Worm (Caenorhabditis elegans): Measurements from ENCODE around the gene clec-265.

The clec-265 gene

ce11 chrX:3024637-3025113 lies 6.9 kb upstream of the clec-265 start, which contains the start of gene aqp-7:
aqp-7 (plus strand) TSS chrX:3025063.
- no peak for TF ChIP-seq let-607 (tag; optimal IDR thresholded peaks at IDR 0.05)
- TF ChIP-seq ccch-3 (GFP tag; optimal IDR thresholded peaks at IDR 0.05) = no peak
- TF ChIP-seq tlf-1 (GFP tag; optimal IDR thresholded peaks at IDR 0.05) = no peak
- TF ChIP-seq somi-1 (GFP tag; optimal IDR thresholded peaks at IDR 0.05) = no peak
- no peak for TF ChIP-seq aptf-3 (GFP tag; IDR thresholded peaks at IDR 0.05)
- no peak for TF ChIP-seq hmg-1.2 (GFP tag; IDR thresholded peaks at IDR 0.05)
- TF ChIP-seq rcor-1 (GFP tag; IDR thresholded peaks at IDR 0.05) = no peak
- TF ChIP-seq pbrm-1 (GFP tag; IDR thresholded peaks at IDR 0.05) = no peak
- TF ChIP-seq ceh-58 (GFP tag; IDR thresholded peaks at IDR 0.05) = no peak
- no peak for TF ChIP-seq ceh-100 (GFP tag; IDR thresholded peaks at IDR 0.05)
- TF ChIP-seq D2030.7 (GFP tag; IDR thresholded peaks at IDR 0.05) = no peak
- no peak for TF ChIP-seq nhr-80 (tag; optimal IDR thresholded peaks at IDR 0.05)
- no peak for TF ChIP-seq F49E8.2 (tag; optimal IDR thresholded peaks at IDR 0.05; ENCODE audit: insufficient read depth)
- TF ChIP-seq F55B11.4 (tag; optimal IDR thresholded peaks at IDR 0.05; ENCODE audit: borderline replicate concordance, insufficient read depth) = no peak
- no peak for TF ChIP-seq sea-2 (GFP tag; IDR thresholded peaks at IDR 0.05)
- no peak for TF ChIP-seq snpc-3.4 (tag; optimal IDR thresholded peaks at IDR 0.05)
- TF ChIP-seq nhr-179 (tag; optimal IDR thresholded peaks at IDR 0.05) = no peak
- no peak for TF ChIP-seq egrh-3 (GFP tag; IDR thresholded peaks at IDR 0.05)
- TF ChIP-seq fkh-3 (tag; optimal IDR thresholded peaks at IDR 0.05) = no peak
- no peak for TF ChIP-seq ama-1 (optimal IDR thresholded peaks at IDR 0.05)
- no peak for TF ChIP-seq ama-1 (GFP tag; optimal IDR thresholded peaks at IDR 0.05)

ce11 chrX:3025145-3025544 lies 6.4 kb upstream of the clec-265 start:
- TF ChIP-seq rpc-1 (optimal IDR thresholded peaks at IDR 0.05) (no peak), rpc-1 (tag; optimal IDR thresholded peaks at IDR 0.05) (no peak), lsy-27 (tag; optimal IDR thresholded peaks at IDR 0.05; ENCODE audit: borderline replicate concordance, insufficient read depth) (no peak), mcd-1 (GFP tag; IDR thresholded peaks at IDR 0.05) (no peak), ZK185.1 (tag; optimal IDR thresholded peaks at IDR 0.05; ENCODE audit: poor library complexity, severe bottlenecking) (no peak)

- TF ChIP-seq lin-26 (GFP tag; IDR thresholded peaks at IDR 0.05) = 0 out of 2 replicates have a peak, but pooled peaks have one; percentile 25
- TF ChIP-seq let-526 (GFP tag; IDR thresholded peaks at IDR 0.05) = no peak
Observed at ce11 chrX:3029030-3029429, 2.6 kb upstream of the clec-265 start, which contains the start of gene M02F4.1. M02F4.1 (minus strand) TSS chrX:3029130.

- TF ChIP-seq snpc-4 (GFP tag; optimal IDR thresholded peaks at IDR 0.05) = no peak
- TF ChIP-seq snpc-4 (tag; optimal IDR thresholded peaks at IDR 0.05) = peak in 2 of 4 experiments; percentile 61 to 80
- no peak for TF ChIP-seq lir-1 (GFP tag; conservative IDR thresholded peaks at IDR 0.05)
Observed at ce11 chrX:3033492-3033891, 1.9 kb downstream of the clec-265 start.

ce11 chrX:3034203-3034602 lies 2.6 kb downstream of the clec-265 start, which contains the start of gene M02F4.2:
M02F4.2 (minus strand) TSS chrX:3034303.
- no peak for TF ChIP-seq snpc-3.4 (tag; optimal IDR thresholded peaks at IDR 0.05)
- TF ChIP-seq pbrm-1 (GFP tag; IDR thresholded peaks at IDR 0.05) = no peak
- TF ChIP-seq nhr-80 (tag; optimal IDR thresholded peaks at IDR 0.05) = no peak
- no peak for TF ChIP-seq madf-3 (GFP tag; IDR thresholded peaks at IDR 0.05)
- TF ChIP-seq dpl-1 (GFP tag; optimal IDR thresholded peaks at IDR 0.05) = no peak

Measured in whole organism, young adult.